Worm (Caenorhabditis elegans) whole organism, mixed stage, embryonic: ENCODE measurements around the gene Y34F4.3.

Experiments used
- bed-3 ChIP-seq: fragments of 200-800 bp; sonication (Bioruptor generic); optimal IDR thresholded peaks from 3 replicates; lab custom pipeline; 2018; ENCODE audit warnings: mild to moderate bottlenecking, missing genetic modification characterization, moderate library complexity, missing compliant biosample characterization
- ceh-39 ChIP-seq: fragments of 150-350 bp; optimal IDR thresholded peaks from 2 replicates; lab custom pipeline; 2014; ENCODE audit warnings: missing biosample characterization, missing genetic modification characterization
- ceh-83 ChIP-seq: fragments of 200-800 bp; sonication (Bioruptor generic); optimal IDR thresholded peaks from 2 replicates; lab custom pipeline; 2018; ENCODE audit warnings: mild to moderate bottlenecking, missing genetic modification characterization, missing compliant biosample characterization
- ces-1 ChIP-seq: fragments of 150-350 bp; optimal IDR thresholded peaks from 2 replicates; lab custom pipeline; 2014; ENCODE audit warnings: missing biosample characterization, missing genetic modification reagents, missing genetic modification characterization
- drap-1 ChIP-seq: fragments of 200-800 bp; sonication (Bioruptor generic); optimal IDR thresholded peaks from 3 replicates; lab custom pipeline; 2018; ENCODE audit warnings: mild to moderate bottlenecking, missing genetic modification characterization, missing compliant biosample characterization
- elt-1 ChIP-seq: sonication (generic microtip); optimal IDR thresholded peaks from 2 replicates; lab custom pipeline; 2017; ENCODE audit warnings: missing genetic modification characterization, mild to moderate bottlenecking, missing compliant biosample characterization, antibody characterized with exemption, moderate library complexity, borderline replicate concordance; ENCODE audit not compliant: insufficient read depth
- elt-3 ChIP-seq: fragments of 150-350 bp; optimal IDR thresholded peaks from 2 replicates; lab custom pipeline; 2014; ENCODE audit warnings: missing biosample characterization, missing genetic modification characterization
- flh-1 ChIP-seq: fragments of 200-800 bp; sonication (Bioruptor generic); optimal IDR thresholded peaks from 2 replicates; lab custom pipeline; 2018; ENCODE audit warnings: mild to moderate bottlenecking, missing genetic modification characterization, moderate library complexity, missing compliant biosample characterization
- ham-2 ChIP-seq: fragments of 200-800 bp; sonication (Bioruptor generic); optimal IDR thresholded peaks from 2 replicates; lab custom pipeline; 2018; ENCODE audit warnings: mild to moderate bottlenecking, missing genetic modification characterization, missing compliant biosample characterization
- hlh-1 ChIP-seq: fragments of 150-350 bp; optimal IDR thresholded peaks from 2 replicates; lab custom pipeline; 2014; ENCODE audit warnings: missing biosample characterization, missing genetic modification reagents, missing genetic modification characterization
- lin-13 ChIP-seq: fragments of 150-350 bp; optimal IDR thresholded peaks from 2 replicates; lab custom pipeline; 2014; ENCODE audit warnings: missing biosample characterization, missing genetic modification characterization
- lin-32 ChIP-seq: fragments of 200-800 bp; sonication (Bioruptor generic); optimal IDR thresholded peaks from 2 replicates; lab custom pipeline; 2018; ENCODE audit warnings: mild to moderate bottlenecking, missing genetic modification characterization, missing compliant biosample characterization
- lsy-2 ChIP-seq: fragments of 150-350 bp; optimal IDR thresholded peaks from 2 replicates; lab custom pipeline; 2014; ENCODE audit warnings: missing biosample characterization, missing genetic modification characterization
- mab-5 ChIP-seq: fragments of 150-350 bp; optimal IDR thresholded peaks from 2 replicates; lab custom pipeline; 2014; ENCODE audit warnings: missing biosample characterization, missing genetic modification characterization
- mep-1 ChIP-seq: fragments of 150-350 bp; optimal IDR thresholded peaks from 2 replicates; lab custom pipeline; 2017; ENCODE audit warnings: missing biosample characterization, missing genetic modification reagents, missing genetic modification characterization, inconsistent platforms
- mls-2 ChIP-seq: sonication (generic microtip); optimal IDR thresholded peaks from 2 replicates; lab custom pipeline; 2016; ENCODE audit warnings: mild to moderate bottlenecking, missing genetic modification characterization, moderate library complexity, missing compliant biosample characterization
- nhr-12 ChIP-seq: fragments of 150-350 bp; optimal IDR thresholded peaks from 2 replicates; lab custom pipeline; 2014; ENCODE audit warnings: missing biosample characterization, missing genetic modification characterization
- nhr-2 ChIP-seq: fragments of 150-350 bp; optimal IDR thresholded peaks from 2 replicates; lab custom pipeline; 2014; ENCODE audit warnings: missing biosample characterization, missing genetic modification characterization
- nhr-237 ChIP-seq: fragments of 150-350 bp; optimal IDR thresholded peaks from 2 replicates; lab custom pipeline; 2014; ENCODE audit warnings: missing biosample characterization, missing genetic modification characterization
- nhr-28 ChIP-seq: fragments of 150-350 bp; optimal IDR thresholded peaks from 2 replicates; lab custom pipeline; 2014; ENCODE audit warnings: missing biosample characterization, missing genetic modification characterization
- nhr-76 ChIP-seq: sonication (generic microtip); optimal IDR thresholded peaks from 2 replicates; lab custom pipeline; 2017; ENCODE audit warnings: missing biosample characterization, missing genetic modification characterization
- pha-4 ChIP-seq: fragments of 150-350 bp; optimal IDR thresholded peaks from 2 replicates; lab custom pipeline; 2018; ENCODE audit warnings: missing biosample characterization, missing genetic modification reagents, missing genetic modification characterization
- sem-2 ChIP-seq: fragments of 200-800 bp; sonication (Bioruptor generic); optimal IDR thresholded peaks from 2 replicates; lab custom pipeline; 2018; ENCODE audit warnings: mild to moderate bottlenecking, missing genetic modification characterization, missing compliant biosample characterization
- snpc-4 ChIP-seq: fragments of 150-350 bp; optimal IDR thresholded peaks from 2 replicates; lab custom pipeline; 2014; ENCODE audit warnings: missing biosample characterization, missing genetic modification characterization
- sptf-1 ChIP-seq: sonication (generic microtip); optimal IDR thresholded peaks from 2 replicates; lab custom pipeline; 2017; ENCODE audit warnings: mild to moderate bottlenecking, missing genetic modification characterization, moderate library complexity, missing compliant biosample characterization
- tbx-8 ChIP-seq: fragments of 200-800 bp; sonication (Bioruptor generic); optimal IDR thresholded peaks from 2 replicates; lab custom pipeline; 2018; ENCODE audit warnings: mild to moderate bottlenecking, missing genetic modification characterization, moderate library complexity, missing compliant biosample characterization
- unc-120 ChIP-seq: sonication (generic microtip); optimal IDR thresholded peaks from 2 replicates; lab custom pipeline; 2017; ENCODE audit warnings: missing genetic modification characterization, missing compliant biosample characterization; ENCODE audit not compliant: poor library complexity, severe bottlenecking
- unc-39 ChIP-seq: fragments of 150-350 bp; optimal IDR thresholded peaks from 2 replicates; lab custom pipeline; 2014; ENCODE audit warnings: missing biosample characterization, missing genetic modification characterization
- unc-62 ChIP-seq: fragments of 150-350 bp; optimal IDR thresholded peaks from 2 replicates; lab custom pipeline; 2014; ENCODE audit warnings: missing biosample characterization, missing genetic modification reagents, missing genetic modification characterization
- zip-8 ChIP-seq: fragments of 150-350 bp; optimal IDR thresholded peaks from 2 replicates; lab custom pipeline; 2014; ENCODE audit warnings: missing biosample characterization, missing genetic modification characterization
- ztf-11 ChIP-seq: fragments of 150-350 bp; optimal IDR thresholded peaks from 2 replicates; lab custom pipeline; 2014; ENCODE audit warnings: missing biosample characterization, missing genetic modification characterization

Y34F4.3 gene

DNA sequence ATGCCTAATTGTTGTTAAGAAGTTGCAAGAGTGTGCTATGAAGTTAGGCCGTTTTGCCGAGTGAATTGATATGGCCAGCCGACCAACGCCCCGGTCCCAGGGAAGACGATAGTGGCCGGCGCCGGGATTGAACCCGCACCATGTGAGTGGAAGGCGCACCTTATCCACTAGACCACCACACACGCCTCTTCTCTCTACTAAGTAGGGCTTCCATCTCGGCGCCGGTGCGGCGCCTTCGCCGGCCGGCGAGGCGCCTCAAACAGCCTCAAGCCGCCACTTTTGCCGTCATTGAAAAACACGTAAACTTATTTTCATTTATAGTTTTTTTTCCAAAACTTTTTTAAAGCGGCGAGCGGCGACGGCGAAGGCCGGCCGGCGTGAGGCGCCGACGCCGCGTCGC lies 37.1 kb downstream of the Y34F4.3 start:
- no peak for TF ChIP-seq mep-1 (tag; lab: Kevin White, UChicago)
- no peak for TF ChIP-seq nhr-237 (tag; lab: Kevin White, UChicago)
- TF ChIP-seq unc-39 (tag; lab: Kevin White, UChicago) = no peak
- TF ChIP-seq lin-13 = no peak
- no peak for TF ChIP-seq lin-32 (GFP tag; lab: Kevin White, UChicago)
- TF ChIP-seq ztf-11 (tag; lab: Kevin White, UChicago) = no peak
- TF ChIP-seq unc-120 (tag; lab: Kevin White, UChicago) = no peak
- no peak for TF ChIP-seq pha-4 (tag; lab: Kevin White, UChicago)
- TF ChIP-seq lsy-2 = no peak

DNA sequence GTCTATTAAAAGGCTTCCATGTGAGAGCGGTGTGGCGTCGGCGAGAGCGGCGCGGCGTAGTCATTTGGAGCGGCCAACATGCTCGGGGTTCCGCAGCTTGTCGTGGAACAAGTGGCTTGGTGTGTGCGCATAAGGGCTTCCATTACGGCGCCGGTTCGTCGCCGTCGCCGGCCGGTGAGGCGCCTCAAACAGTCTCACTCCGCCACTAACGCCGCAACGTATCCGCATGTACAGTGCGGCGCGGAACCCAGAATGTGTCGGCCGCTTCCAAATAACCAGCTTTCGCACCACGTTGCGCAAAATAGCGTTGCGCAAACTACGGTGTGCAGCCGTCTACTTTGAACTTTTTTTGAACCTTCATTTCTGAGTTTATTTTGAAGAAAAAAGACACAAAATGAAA lies 45.1 kb downstream of the Y34F4.3 start:
- TF ChIP-seq elt-1 (no peak), hlh-1 (no peak), bed-3 (GFP tag; lab: Kevin White, UChicago) (no peak), nhr-12 (no peak), nhr-76 (tag; lab: Kevin White, UChicago) (no peak), nhr-28 (tag; lab: Kevin White, UChicago) (no peak), lin-32 (GFP tag; lab: Kevin White, UChicago) (no peak), lin-13 (no peak), snpc-4 (tag; lab: Kevin White, UChicago) (no peak), ztf-11 (tag; lab: Kevin White, UChicago) (no peak), mls-2 (tag; lab: Kevin White, UChicago) (no peak), ham-2 (GFP tag; lab: Kevin White, UChicago) (no peak), sem-2 (GFP tag; lab: Kevin White, UChicago) (no peak), nhr-2 (tag; lab: Kevin White, UChicago) (no peak), ces-1 (GFP tag; lab: Kevin White, UChicago) (no peak), mab-5 (tag; lab: Kevin White, UChicago) (no peak), flh-1 (GFP tag; lab: Kevin White, UChicago) (no peak)

- TF ChIP-seq mab-5 (tag; lab: Kevin White, UChicago) = no peak
- no peak for TF ChIP-seq nhr-28 (tag; lab: Kevin White, UChicago)
- TF ChIP-seq sptf-1 (tag; lab: Kevin White, UChicago) = no peak
- no peak for TF ChIP-seq ces-1 (GFP tag; lab: Kevin White, UChicago)
- peak; percentile 90 for TF ChIP-seq nhr-2 (tag; lab: Kevin White, UChicago)
- peak; percentile 14 for TF ChIP-seq lin-32 (GFP tag; lab: Kevin White, UChicago)
- no peak for TF ChIP-seq ceh-83 (GFP tag; lab: Kevin White, UChicago)
- no peak for TF ChIP-seq elt-3 (tag; lab: Kevin White, UChicago)
- TF ChIP-seq unc-120 (tag; lab: Kevin White, UChicago) = no peak
- TF ChIP-seq ham-2 (GFP tag; lab: Kevin White, UChicago) = no peak
- TF ChIP-seq ztf-11 (tag; lab: Kevin White, UChicago) = no peak
- TF ChIP-seq, all 35 proteins: peak for 2
These were observed 49.7 kb downstream of the Y34F4.3 start for ce11 chrIII:966259-966658.

- no peak for TF ChIP-seq mep-1 (tag; lab: Kevin White, UChicago)
- no peak for TF ChIP-seq nhr-12
- TF ChIP-seq mab-5 (tag; lab: Kevin White, UChicago) = no peak
- TF ChIP-seq ceh-39 (tag; lab: Kevin White, UChicago) = no peak
- TF ChIP-seq zip-8 = no peak
- TF ChIP-seq unc-62 = no peak
- TF ChIP-seq snpc-4 (tag; lab: Kevin White, UChicago) = no peak
- TF ChIP-seq drap-1 (GFP tag; lab: Kevin White, UChicago) = no peak
- TF ChIP-seq pha-4 (tag; lab: Kevin White, UChicago) = no peak
- no peak for TF ChIP-seq ztf-11 (tag; lab: Kevin White, UChicago)
- no peak for TF ChIP-seq bed-3 (GFP tag; lab: Kevin White, UChicago)
- no peak for TF ChIP-seq hlh-1
- no peak for TF ChIP-seq tbx-8
- TF ChIP-seq lin-13 = no peak
These were observed 51.3 kb downstream of the Y34F4.3 start for ce11 chrIII:964637-965036.
